Fruit fly (Drosophila melanogaster): ENCODE measurements around the gene CG46383.

Gene CG46383

DNA sequence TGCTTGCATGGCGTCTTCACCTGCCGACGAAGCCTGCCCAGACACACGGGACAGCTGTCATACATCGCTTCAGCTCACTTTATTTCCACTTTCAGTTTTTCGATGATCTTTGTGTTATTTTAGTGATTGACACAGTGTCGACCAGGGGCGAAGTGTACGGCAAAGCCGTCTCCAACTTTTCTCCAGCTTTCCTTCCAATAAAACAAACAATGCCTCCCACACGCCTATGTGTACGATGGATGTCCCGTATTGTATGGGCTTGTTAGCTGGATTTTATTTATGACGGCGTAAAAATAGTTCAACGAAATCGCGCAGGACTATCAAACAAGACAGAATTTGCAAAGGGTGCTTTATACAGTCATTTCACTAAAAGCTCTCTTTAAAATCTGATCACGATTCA lies at the start of gene CG46383, which contains the start of gene CG31088:
CG46383 (minus strand) TSS at position 101 of the 400 bp plus-strand sequence.
CG31088 (minus strand) TSS at position 101 of the 400 bp plus-strand sequence.
- no peak for TF ChIP-seq Myc (optimal IDR thresholded peaks at IDR 0.05)
- no peak for TF ChIP-seq psq (optimal IDR thresholded peaks at IDR 0.05)
- TF ChIP-seq insv (optimal IDR thresholded peaks at IDR 0.05), result no peak
- TF ChIP-seq Sin3A (optimal IDR thresholded peaks at IDR 0.05), result no peak

dm6 chr3R:15998972-15999721 lies 48.4 kb upstream of the CG46383 start:
- TF ChIP-seq ttk (optimal IDR thresholded peaks at IDR 0.05), result no peak
- no peak for TF ChIP-seq h (optimal IDR thresholded peaks at IDR 0.05)
- TF ChIP-seq insv (optimal IDR thresholded peaks at IDR 0.05), result no peak
- no peak for TF ChIP-seq Myc (optimal IDR thresholded peaks at IDR 0.05)
- TF ChIP-seq Sin3A (optimal IDR thresholded peaks at IDR 0.05), result no peak
- TF ChIP-seq psq (optimal IDR thresholded peaks at IDR 0.05), result no peak

DNA sequence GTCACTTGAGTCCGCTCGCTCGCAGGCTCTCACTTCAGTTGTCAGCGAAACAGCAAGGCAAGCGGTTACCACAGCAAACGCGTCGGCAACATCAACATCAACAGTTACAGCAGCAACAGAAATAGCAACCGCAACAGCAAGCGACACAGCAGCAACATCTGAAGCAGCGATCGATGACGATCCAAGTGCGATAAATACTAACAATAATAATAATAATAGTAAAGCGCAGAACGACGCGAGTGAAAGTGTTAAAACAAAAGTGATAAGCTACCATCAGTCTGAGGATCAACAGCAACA lies 43.8 kb upstream of the CG46383 start:
- TF ChIP-seq Myc (optimal IDR thresholded peaks at IDR 0.05), result no peak
- TF ChIP-seq insv (optimal IDR thresholded peaks at IDR 0.05), result no peak
- TF ChIP-seq Sin3A (optimal IDR thresholded peaks at IDR 0.05), result no peak
- no peak for TF ChIP-seq psq (optimal IDR thresholded peaks at IDR 0.05)
- TF ChIP-seq h (optimal IDR thresholded peaks at IDR 0.05), result no peak
- TF ChIP-seq ttk (optimal IDR thresholded peaks at IDR 0.05), result no peak

DNA sequence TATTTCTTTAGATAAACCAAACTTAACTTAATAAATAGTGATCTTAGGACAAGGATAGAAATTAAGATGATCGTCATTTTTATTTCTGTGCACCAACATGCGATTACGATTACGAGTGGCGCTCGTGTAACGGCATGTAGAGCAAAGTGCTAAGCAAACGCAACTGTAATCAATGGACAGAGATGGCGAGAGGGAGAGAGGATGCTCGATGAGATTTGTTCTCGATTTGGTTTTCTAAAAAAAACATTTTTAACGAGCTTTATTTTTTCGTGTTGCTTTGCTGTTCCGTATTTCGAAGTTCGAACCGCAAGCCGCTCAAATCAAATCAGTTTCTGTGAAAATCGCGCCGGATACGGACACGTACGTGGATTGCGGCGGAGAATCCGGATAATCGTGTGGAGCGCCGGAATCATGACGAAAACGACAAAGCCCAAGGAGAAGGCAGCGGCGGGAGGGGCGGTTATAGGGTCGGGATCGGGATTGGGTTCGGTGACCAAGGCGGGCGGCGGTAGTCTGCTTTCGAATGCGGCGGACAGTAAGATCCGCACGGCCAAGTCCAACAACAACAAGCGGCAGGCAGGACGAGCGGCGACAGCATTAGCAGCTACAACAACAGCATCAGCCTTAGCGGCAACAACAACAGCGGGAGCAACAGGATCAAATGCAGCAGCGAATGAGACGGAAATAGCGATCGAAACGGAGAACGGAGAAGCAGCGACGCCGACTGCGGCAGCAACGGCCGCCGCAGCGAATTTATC lies 43.3 kb upstream of the CG46383 start:
- TF ChIP-seq psq (optimal IDR thresholded peaks at IDR 0.05), result no peak
- no peak for TF ChIP-seq insv (optimal IDR thresholded peaks at IDR 0.05)
- TF ChIP-seq Sin3A (optimal IDR thresholded peaks at IDR 0.05), result no peak
- no peak for TF ChIP-seq h (optimal IDR thresholded peaks at IDR 0.05)
- TF ChIP-seq Myc (optimal IDR thresholded peaks at IDR 0.05), result no peak
- TF ChIP-seq ttk (optimal IDR thresholded peaks at IDR 0.05), result no peak

dm6 chr3R:15993139-15993804 lies 42.5 kb upstream of the CG46383 start:
- TF ChIP-seq psq (optimal IDR thresholded peaks at IDR 0.05) (no peak), h (optimal IDR thresholded peaks at IDR 0.05) (no peak), insv (optimal IDR thresholded peaks at IDR 0.05) (no peak), Myc (optimal IDR thresholded peaks at IDR 0.05) (no peak), ttk (optimal IDR thresholded peaks at IDR 0.05) (no peak), Sin3A (optimal IDR thresholded peaks at IDR 0.05) (no peak)

DNA sequence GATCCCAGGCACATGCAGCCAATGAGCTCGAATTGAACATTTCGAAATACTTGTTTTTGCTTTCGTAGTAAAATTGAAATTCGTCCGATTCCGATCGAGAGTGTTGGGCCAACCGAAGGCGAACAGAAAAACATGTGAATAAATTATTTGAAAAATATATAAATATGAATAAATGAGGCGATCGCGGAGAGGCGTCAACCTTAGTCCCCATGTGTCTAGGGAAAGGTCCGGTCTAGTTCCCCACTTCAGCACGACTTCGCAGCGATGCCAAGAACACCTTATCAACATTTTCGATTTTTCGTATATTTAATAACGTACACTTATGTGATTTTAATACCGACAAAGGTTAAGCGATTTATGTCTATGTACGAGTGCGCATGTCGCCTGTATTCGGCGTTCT lies 40.9 kb upstream of the CG46383 start:
- TF ChIP-seq h (optimal IDR thresholded peaks at IDR 0.05) (no peak), insv (optimal IDR thresholded peaks at IDR 0.05) (no peak), psq (optimal IDR thresholded peaks at IDR 0.05) (no peak), ttk (optimal IDR thresholded peaks at IDR 0.05) (no peak), Sin3A (optimal IDR thresholded peaks at IDR 0.05) (no peak), Myc (optimal IDR thresholded peaks at IDR 0.05) (no peak)

DNA sequence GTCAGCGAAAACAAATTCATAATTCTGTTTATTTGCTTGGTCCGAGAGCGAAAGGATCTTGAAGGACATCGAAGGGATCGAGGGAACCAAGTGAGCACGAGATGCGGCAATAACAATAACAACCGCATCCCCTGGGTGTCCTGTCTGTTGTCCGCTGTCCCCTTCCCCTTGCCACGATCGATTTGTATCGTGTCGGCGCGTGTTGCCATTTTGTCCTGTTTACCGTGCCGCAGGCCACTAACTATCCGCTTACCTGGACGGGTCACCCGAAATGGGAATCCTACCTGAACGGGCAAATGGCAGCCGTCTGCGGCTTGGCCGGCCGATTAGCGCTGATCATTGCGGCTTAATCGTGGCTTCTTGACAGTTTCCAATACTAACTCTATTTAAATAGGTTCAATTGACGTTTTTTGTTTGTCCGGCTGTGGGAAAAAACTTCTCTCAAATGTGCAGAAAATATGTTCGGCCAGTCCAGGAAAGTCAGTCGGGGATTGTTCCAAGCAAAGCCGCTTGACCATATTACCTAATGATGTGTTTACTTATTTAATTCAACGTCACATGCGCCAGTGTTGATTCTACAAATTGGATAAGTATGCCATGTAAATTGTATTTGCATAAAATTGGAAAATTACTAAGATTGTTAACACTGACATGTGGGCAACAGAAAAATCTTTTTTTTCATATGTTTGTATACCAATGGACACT lies 38.6 kb upstream of the CG46383 start:
- TF ChIP-seq psq (optimal IDR thresholded peaks at IDR 0.05) (no peak), ttk (optimal IDR thresholded peaks at IDR 0.05) (no peak), insv (optimal IDR thresholded peaks at IDR 0.05) (no peak), Sin3A (optimal IDR thresholded peaks at IDR 0.05) (no peak), Myc (optimal IDR thresholded peaks at IDR 0.05) (no peak), h (optimal IDR thresholded peaks at IDR 0.05) (no peak)

DNA sequence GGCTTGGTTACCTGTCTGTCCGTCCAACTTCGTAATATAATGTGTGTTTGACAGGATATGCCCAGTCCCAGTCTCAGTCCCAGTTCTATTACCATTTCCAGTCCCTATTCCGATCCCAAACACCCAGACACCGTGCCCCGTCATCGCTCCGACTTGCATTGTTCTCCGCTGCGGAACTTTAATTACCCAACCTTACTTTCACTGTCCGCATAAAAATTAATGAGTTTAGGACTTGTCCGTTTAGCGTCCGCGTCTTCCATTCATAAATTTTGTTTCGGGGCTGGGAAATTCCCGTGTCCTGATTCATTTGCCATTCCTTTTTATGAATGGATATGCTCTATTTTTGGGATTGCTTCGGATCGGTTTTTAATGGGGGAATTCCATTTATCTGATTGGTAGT lies 37.6 kb upstream of the CG46383 start:
- TF ChIP-seq h (optimal IDR thresholded peaks at IDR 0.05), result no peak

dm6 chr3R:15987064-15987649 lies 36.4 kb upstream of the CG46383 start:
- TF ChIP-seq ttk (optimal IDR thresholded peaks at IDR 0.05) (no peak), insv (optimal IDR thresholded peaks at IDR 0.05) (no peak), psq (optimal IDR thresholded peaks at IDR 0.05) (no peak), Sin3A (optimal IDR thresholded peaks at IDR 0.05) (no peak), Myc (optimal IDR thresholded peaks at IDR 0.05) (no peak), h (optimal IDR thresholded peaks at IDR 0.05) (no peak)

- no peak for TF ChIP-seq psq (optimal IDR thresholded peaks at IDR 0.05)
- no peak for TF ChIP-seq Myc (optimal IDR thresholded peaks at IDR 0.05)
- TF ChIP-seq ttk (optimal IDR thresholded peaks at IDR 0.05), result no peak
- TF ChIP-seq insv (optimal IDR thresholded peaks at IDR 0.05), result no peak
- no peak for TF ChIP-seq Sin3A (optimal IDR thresholded peaks at IDR 0.05)
- no peak for TF ChIP-seq h (optimal IDR thresholded peaks at IDR 0.05)
Measured at dm6 chr3R:15985762-15986214, 35.0 kb upstream of the CG46383 start, which contains the start of gene srp. srp (plus strand) TSS chr3R:15986152.

DNA sequence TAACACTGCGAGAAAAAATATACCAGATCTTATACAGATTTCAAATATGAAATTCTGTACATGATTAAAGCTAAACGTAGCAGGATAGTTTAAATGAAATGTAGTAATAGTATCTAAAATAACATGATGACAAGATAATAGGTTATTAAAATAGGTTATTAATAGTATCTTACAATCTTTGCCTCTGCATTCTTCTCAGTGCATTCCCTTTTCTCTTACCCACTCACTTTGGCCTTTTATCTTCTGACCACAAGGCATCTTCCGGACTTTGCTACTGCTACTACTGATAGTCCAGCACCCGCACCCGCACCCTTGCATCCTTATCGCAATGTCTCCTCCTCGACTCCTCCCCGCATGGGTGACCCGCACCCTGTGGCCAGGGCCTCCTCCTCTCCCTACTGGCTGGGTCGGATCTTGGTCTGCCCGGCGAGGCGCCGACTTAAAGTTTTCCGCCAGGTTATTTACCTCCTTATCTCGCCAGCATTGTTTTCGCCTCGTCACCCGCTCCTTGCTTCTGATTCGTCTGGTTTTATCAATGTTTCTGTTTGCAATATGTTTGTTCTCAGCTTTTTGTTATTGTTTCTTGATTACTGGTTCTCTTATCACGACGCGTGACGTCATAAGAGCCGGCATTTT lies 33.9 kb upstream of the CG46383 start:
- TF ChIP-seq ttk (optimal IDR thresholded peaks at IDR 0.05), result no peak

All from Kc167 (cell line).